Fruit fly (Drosophila melanogaster) whole organism, embryonic: ENCODE data around the gene CG43251.

Experiments
- CG1024 ChIP-seq: fragments of 200-800 bp; sonication (Bioruptor generic); IDR thresholded peaks from 2 replicates; pipeline ENCODE4 v1.3.6; 2022; ENCODE audit warnings: missing biosample characterization, missing genetic modification characterization
- CG12769 ChIP-seq: fragments of 200-800 bp; sonication (Bioruptor generic); optimal IDR thresholded peaks from 2 replicates; lab custom pipeline; 2019; ENCODE audit warnings: missing biosample characterization, mild to moderate bottlenecking, missing genetic modification characterization, moderate library complexity
- CG14965 ChIP-seq: fragments of 200-800 bp; sonication (Bioruptor generic); optimal IDR thresholded peaks from 2 replicates; lab custom pipeline; 2016; ENCODE audit warnings: missing biosample characterization, missing genetic modification characterization, borderline replicate concordance
- CG15269 ChIP-seq: fragments of 200-800 bp; sonication (Bioruptor generic); optimal IDR thresholded peaks from 2 replicates; lab custom pipeline; 2018; ENCODE audit warnings: missing biosample characterization, mild to moderate bottlenecking, missing genetic modification characterization, moderate library complexity
- CG15696 ChIP-seq: fragments of 200-800 bp; sonication (Bioruptor generic); optimal IDR thresholded peaks from 2 replicates; lab custom pipeline; 2019; ENCODE audit warnings: missing biosample characterization, mild to moderate bottlenecking, missing genetic modification characterization, moderate library complexity
- CG1832 ChIP-seq: fragments of 200-800 bp; sonication (Bioruptor generic); optimal IDR thresholded peaks from 2 replicates; lab custom pipeline; 2017; ENCODE audit warnings: missing biosample characterization, mild to moderate bottlenecking, missing genetic modification characterization, inconsistent platforms
- CG18599 ChIP-seq: fragments of 200-800 bp; sonication (Bioruptor generic); optimal IDR thresholded peaks from 3 replicates; lab custom pipeline; 2017; ENCODE audit warnings: missing biosample characterization, missing genetic modification characterization, mild to moderate bottlenecking, moderate library complexity, missing genetic modification reagents
- CG30020 ChIP-seq: fragments of 200-800 bp; optimal IDR thresholded peaks from 2 replicates; lab custom pipeline; 2019; ENCODE audit warnings: missing biosample characterization, mild to moderate bottlenecking, missing genetic modification characterization, moderate library complexity
- CG30431 ChIP-seq: fragments of 200-800 bp; sonication (Bioruptor generic); optimal IDR thresholded peaks from 2 replicates; lab custom pipeline; 2017; ENCODE audit warnings: missing biosample characterization, missing genetic modification characterization
- CG3407 ChIP-seq: fragments of 200-800 bp; sonication (Bioruptor generic); optimal IDR thresholded peaks from 2 replicates; lab custom pipeline; 2018; ENCODE audit warnings: missing biosample characterization, mild to moderate bottlenecking, missing genetic modification characterization
- CG4328 ChIP-seq: fragments of 200-800 bp; sonication (Bioruptor generic); optimal IDR thresholded peaks from 3 replicates; lab custom pipeline; 2017; ENCODE audit warnings: missing biosample characterization, missing genetic modification reagents, missing genetic modification characterization
- CG4360 ChIP-seq: fragments of 200-800 bp; sonication (Bioruptor generic); IDR thresholded peaks from 2 replicates; pipeline ENCODE4 v1.3.6; 2022; ENCODE audit warnings: missing biosample characterization, missing genetic modification characterization
- CG4730 ChIP-seq: fragments of 200-800 bp; sonication (Bioruptor generic); IDR thresholded peaks from 2 replicates; pipeline ENCODE4 v1.3.6; 2022; ENCODE audit warnings: missing biosample characterization, missing genetic modification characterization
- CG5180 ChIP-seq: fragments of 200-800 bp; sonication (Bioruptor generic); optimal IDR thresholded peaks from 3 replicates; lab custom pipeline; 2017; ENCODE audit warnings: missing biosample characterization, missing genetic modification characterization, mild to moderate bottlenecking, moderate library complexity, missing genetic modification reagents
- CG6689 ChIP-seq: fragments of 200-800 bp; sonication (Bioruptor generic); IDR thresholded peaks from 2 replicates; pipeline ENCODE4 v1.3.6; 2022; ENCODE audit warnings: missing biosample characterization, missing genetic modification characterization
- CG6765 ChIP-seq: fragments of 200-800 bp; sonication (Bioruptor generic); optimal IDR thresholded peaks from 3 replicates; lab custom pipeline; 2017; ENCODE audit warnings: missing biosample characterization, mild to moderate bottlenecking, missing genetic modification characterization
- CG9727 ChIP-seq: fragments of 200-800 bp; sonication (Bioruptor generic); optimal IDR thresholded peaks from 3 replicates; lab custom pipeline; 2017; ENCODE audit warnings: missing biosample characterization, mild to moderate bottlenecking, missing genetic modification characterization
- Dad ChIP-seq: fragments of 200-800 bp; sonication (Bioruptor generic); optimal IDR thresholded peaks from 3 replicates; lab custom pipeline; 2016; ENCODE audit warnings: missing biosample characterization, missing genetic modification characterization
- Dbx ChIP-seq: fragments of 200-800 bp; sonication (Bioruptor generic); IDR thresholded peaks from 3 replicates; pipeline ENCODE4 v1.3.6; 2022; ENCODE audit warnings: missing biosample characterization, missing genetic modification characterization
- Dref ChIP-seq: fragments of 200-800 bp; sonication (Bioruptor generic); IDR thresholded peaks from 2 replicates; pipeline ENCODE4 v1.3.6; 2022; ENCODE audit warnings: missing biosample characterization, missing genetic modification characterization
- Fer1 ChIP-seq: fragments of 200-800 bp; sonication (Bioruptor generic); optimal IDR thresholded peaks from 2 replicates; lab custom pipeline; 2017; ENCODE audit warnings: missing biosample characterization, mild to moderate bottlenecking, missing genetic modification characterization
- HLH54F ChIP-seq: fragments of 200-800 bp; sonication (Bioruptor generic); optimal IDR thresholded peaks from 3 replicates; lab custom pipeline; 2016; ENCODE audit warnings: missing biosample characterization, missing genetic modification characterization
- Mes4 ChIP-seq: fragments of 200-800 bp; sonication (Bioruptor generic); optimal IDR thresholded peaks from 2 replicates; lab custom pipeline; 2016; ENCODE audit warnings: missing biosample characterization, missing genetic modification characterization
- Nf-YB ChIP-seq: fragments of 200-800 bp; sonication (Bioruptor generic); optimal IDR thresholded peaks from 3 replicates; lab custom pipeline; 2019; ENCODE audit warnings: missing biosample characterization, mild to moderate bottlenecking, missing genetic modification characterization, moderate library complexity
- Opbp ChIP-seq: fragments of 200-800 bp; sonication (Bioruptor generic); IDR thresholded peaks from 3 replicates; pipeline ENCODE4 v1.3.6; 2022; ENCODE audit warnings: missing biosample characterization, missing genetic modification characterization; ENCODE audit not compliant: partially characterized antibody
- Pdp1 ChIP-seq, 2 experiments: fragments of 200-800 bp; sonication (Bioruptor generic); optimal IDR thresholded peaks; 3 replicates each; lab custom pipeline; 2016; ENCODE audit warnings: missing biosample characterization in 2 of 2, missing genetic modification characterization in 2 of 2, mild to moderate bottlenecking in 1 of 2, moderate library complexity in 1 of 2
- Ravus ChIP-seq: fragments of 200-800 bp; sonication (Bioruptor generic); IDR thresholded peaks from 2 replicates; pipeline ENCODE4 v1.3.6; 2022; ENCODE audit warnings: missing biosample characterization, missing genetic modification characterization
- Ssrp ChIP-seq: fragments of 200-800 bp; sonication (Bioruptor generic); optimal IDR thresholded peaks from 2 replicates; lab custom pipeline; 2018; ENCODE audit warnings: missing biosample characterization, mild to moderate bottlenecking, missing genetic modification characterization, moderate library complexity
- bab2 ChIP-seq: fragments of 200-800 bp; sonication (Bioruptor generic); optimal IDR thresholded peaks from 2 replicates; lab custom pipeline; 2016; ENCODE audit warnings: missing biosample characterization, missing genetic modification characterization
- chinmo ChIP-seq: fragments of 200-800 bp; sonication (Bioruptor generic); IDR thresholded peaks from 4 replicates; pipeline ENCODE4 v1.3.6; 2022; ENCODE audit warnings: missing biosample characterization, missing genetic modification characterization; ENCODE audit not compliant: partially characterized antibody
- corto ChIP-seq: fragments of 200-800 bp; sonication (Bioruptor generic); optimal IDR thresholded peaks from 2 replicates; lab custom pipeline; 2016; ENCODE audit warnings: missing biosample characterization, mild to moderate bottlenecking, missing genetic modification characterization, moderate library complexity
- dm ChIP-seq: fragments of 200-800 bp; sonication (Bioruptor generic); optimal IDR thresholded peaks from 3 replicates; lab custom pipeline; 2016; ENCODE audit warnings: missing biosample characterization, missing genetic modification characterization
- dmrt99B ChIP-seq: fragments of 200-800 bp; sonication (Bioruptor generic); optimal IDR thresholded peaks from 2 replicates; lab custom pipeline; 2018; ENCODE audit warnings: missing biosample characterization, mild to moderate bottlenecking, missing genetic modification characterization, moderate library complexity
- ems ChIP-seq: fragments of 200-800 bp; sonication (Bioruptor generic); optimal IDR thresholded peaks from 3 replicates; lab custom pipeline; 2016; ENCODE audit warnings: missing biosample characterization, missing genetic modification characterization
- fd102C ChIP-seq: fragments of 200-800 bp; sonication (Bioruptor generic); optimal IDR thresholded peaks from 2 replicates; lab custom pipeline; 2018; ENCODE audit warnings: missing biosample characterization, mild to moderate bottlenecking, missing genetic modification characterization, moderate library complexity
- hb ChIP-seq: fragments of 200-800 bp; sonication (Bioruptor generic); IDR thresholded peaks from 3 replicates; pipeline ENCODE4 v1.3.6; 2022; ENCODE audit warnings: missing biosample characterization, missing genetic modification characterization; ENCODE audit not compliant: partially characterized antibody
- hkb ChIP-seq, 2 experiments: fragments of 200-800 bp in 1 of 2; fragments of >200 bp in 1 of 2; sonication (Bioruptor generic) in 1 of 2; IDR thresholded peaks in 1 of 2; optimal IDR thresholded peaks in 1 of 2; 2 replicates each; pipeline versions ENCODE4 v1.3.6 to Lab custom; 2017 to 2022; ENCODE audit warnings: missing biosample characterization in 1 of 2, missing genetic modification characterization in 1 of 2
- inv ChIP-seq: fragments of 200-800 bp; sonication (Bioruptor generic); IDR thresholded peaks from 2 replicates; pipeline ENCODE4 v1.3.6; 2022; ENCODE audit warnings: missing biosample characterization, missing genetic modification characterization; ENCODE audit not compliant: partially characterized antibody
- luna ChIP-seq: fragments of 200-800 bp; sonication (Bioruptor generic); optimal IDR thresholded peaks from 2 replicates; lab custom pipeline; 2016; ENCODE audit warnings: missing biosample characterization, missing genetic modification characterization
- mirr ChIP-seq: fragments of 200-800 bp; sonication (Bioruptor generic); optimal IDR thresholded peaks from 3 replicates; lab custom pipeline; 2018; ENCODE audit warnings: missing biosample characterization, mild to moderate bottlenecking, missing genetic modification characterization
- nmo ChIP-seq: fragments of 200-800 bp; sonication (Bioruptor generic); optimal IDR thresholded peaks from 2 replicates; lab custom pipeline; 2018; ENCODE audit warnings: missing biosample characterization, mild to moderate bottlenecking, missing genetic modification characterization, moderate library complexity
- pan ChIP-seq, 4 experiments: fragments of >200 bp in 3 of 4; fragments of 200-800 bp in 1 of 4; sonication (Bioruptor generic) in 1 of 4; optimal IDR thresholded peaks in 3 of 4; IDR thresholded peaks in 1 of 4; 2 replicates each; pipeline versions ENCODE4 v1.3.6 to Lab custom; 2017 to 2022; ENCODE audit warnings: missing biosample characterization in 2 of 4, missing genetic modification characterization in 2 of 4, mixed read lengths in 1 of 4
- peb ChIP-seq: fragments of 200-800 bp; sonication (Bioruptor generic); IDR thresholded peaks from 2 replicates; pipeline ENCODE4 v1.3.6; 2022; ENCODE audit warnings: missing biosample characterization, missing genetic modification characterization
- so ChIP-seq: fragments of 200-800 bp; sonication (Bioruptor generic); IDR thresholded peaks from 3 replicates; pipeline ENCODE4 v1.3.6; 2022; ENCODE audit warnings: missing biosample characterization, missing genetic modification characterization
- sob ChIP-seq: fragments of 200-800 bp; sonication (Bioruptor generic); IDR thresholded peaks from 2 replicates; pipeline ENCODE4 v1.3.6; 2022; ENCODE audit warnings: missing biosample characterization, missing genetic modification characterization
- ssp ChIP-seq: fragments of 200-800 bp; sonication (Bioruptor generic); IDR thresholded peaks from 2 replicates; pipeline ENCODE4 v1.3.6; 2022; ENCODE audit warnings: missing biosample characterization, missing genetic modification characterization
- stwl ChIP-seq: fragments of 200-800 bp; sonication (Bioruptor generic); optimal IDR thresholded peaks from 3 replicates; lab custom pipeline; 2018; ENCODE audit warnings: missing biosample characterization, mild to moderate bottlenecking, missing genetic modification characterization, moderate library complexity
- tx ChIP-seq: fragments of 200-800 bp; sonication (Bioruptor generic); optimal IDR thresholded peaks from 2 replicates; lab custom pipeline; 2016; ENCODE audit warnings: missing biosample characterization, missing genetic modification characterization

CG43251 gene

DNA sequence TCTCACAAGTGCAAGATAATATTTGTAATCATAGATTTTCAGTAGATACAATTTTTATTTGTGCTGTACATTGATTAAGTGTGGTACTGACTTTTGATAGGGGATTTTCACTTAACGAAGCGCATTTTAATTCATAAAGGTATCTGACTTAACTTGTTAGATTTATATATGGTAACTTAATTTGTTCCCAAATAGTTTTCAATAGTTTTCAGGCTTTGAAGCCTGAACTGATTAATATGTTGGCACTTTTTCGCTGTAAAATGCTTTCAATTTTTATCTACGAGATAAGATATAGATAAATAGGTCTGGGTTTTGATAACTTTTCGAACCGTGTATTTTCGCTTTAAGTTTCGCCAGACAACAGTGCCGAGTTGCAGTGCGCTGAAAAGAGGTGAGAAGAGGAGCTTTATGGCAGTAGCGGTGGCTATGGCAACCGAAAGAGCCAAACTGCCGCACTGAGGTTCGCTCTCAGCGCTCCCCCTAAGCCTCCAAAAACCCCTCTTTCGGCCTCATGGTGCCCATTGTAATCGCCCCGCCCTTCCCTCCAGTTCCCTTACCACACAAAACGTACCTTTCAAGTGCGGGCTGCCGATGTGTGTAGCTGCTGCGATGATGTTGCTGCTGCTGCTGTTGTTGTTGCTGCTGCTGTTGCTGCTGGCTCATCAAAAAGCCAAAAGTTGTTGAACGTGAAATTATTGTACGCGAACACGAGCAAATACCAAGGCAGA, 25.0 kb upstream of the CG43251 start (continued):
- no peak for TF ChIP-seq Fer1 (GFP tag; lab: Kevin White, UChicago)
- TF ChIP-seq fd102C (GFP tag; lab: Kevin White, UChicago) = no peak
- no peak for TF ChIP-seq luna (GFP tag; lab: Kevin White, UChicago)
- peak; percentile 79; the same call in 1 of the 4 replicates for TF ChIP-seq chinmo (GFP tag; lab: Robert Waterston, UW)
- no peak for TF ChIP-seq Mes4 (GFP tag; lab: Kevin White, UChicago)
- TF ChIP-seq so (GFP tag; lab: Robert Waterston, UW) = no peak
- no peak for TF ChIP-seq CG4730 (GFP tag; lab: Robert Waterston, UW)
- no peak for TF ChIP-seq hkb (optimal IDR thresholded peaks at IDR 0.05; lab: Kevin White, UChicago)
- no peak for TF ChIP-seq hkb (GFP tag; IDR thresholded peaks at IDR 0.05; lab: Robert Waterston, UW)
- no peak for TF ChIP-seq Opbp (GFP tag; lab: Robert Waterston, UW)
- TF ChIP-seq peb (GFP tag; lab: Robert Waterston, UW) = no peak
- TF ChIP-seq CG1024 (GFP tag; lab: Robert Waterston, UW) = no peak
- TF ChIP-seq hb (GFP tag; lab: Robert Waterston, UW) = no peak
- no peak for TF ChIP-seq corto
- TF ChIP-seq Ssrp (tag; lab: Kevin White, UChicago) = no peak
- no peak for TF ChIP-seq CG4328 (GFP tag; lab: Kevin White, UChicago)
- TF ChIP-seq Dref = no peak
- no peak for TF ChIP-seq CG3407
- no peak for TF ChIP-seq CG1832 (GFP tag; lab: Kevin White, UChicago)
- no peak for TF ChIP-seq CG30020
- no peak for TF ChIP-seq dmrt99B
- no peak for TF ChIP-seq CG5180
- TF ChIP-seq CG9727 (GFP tag; lab: Kevin White, UChicago) = no peak
- no peak for TF ChIP-seq CG6765 (GFP tag; lab: Kevin White, UChicago)
- no peak for TF ChIP-seq Ravus (GFP tag; lab: Robert Waterston, UW)
- TF ChIP-seq CG12769 (tag; lab: Kevin White, UChicago) = peak; percentile 64
- TF ChIP-seq Pdp1 (GFP tag; optimal IDR thresholded peaks at IDR 0.05; lab: Kevin White, UChicago) = no peak
- no peak for TF ChIP-seq CG15269 (tag; lab: Kevin White, UChicago)
- no peak for TF ChIP-seq pan (optimal IDR thresholded peaks at IDR 0.05; lab: Kevin White, UChicago)
- peak in 1 of 2 experiments; percentile 40 for TF ChIP-seq pan (GFP tag; optimal IDR thresholded peaks at IDR 0.05 in 1 of 2, IDR thresholded peaks at IDR 0.05 in 1 of 2)
- TF ChIP-seq Dad (GFP tag; lab: Kevin White, UChicago) = no peak
- no peak for TF ChIP-seq sob
- no peak for TF ChIP-seq CG18599 (GFP tag; lab: Kevin White, UChicago)
- no peak for TF ChIP-seq stwl (tag; lab: Kevin White, UChicago)
- TF ChIP-seq HLH54F (GFP tag; lab: Kevin White, UChicago) = no peak
- no peak for TF ChIP-seq CG15696 (tag; lab: Kevin White, UChicago)
- TF ChIP-seq mirr (GFP tag; lab: Kevin White, UChicago) = peak; percentile 41
- TF ChIP-seq bab2 (GFP tag; lab: Kevin White, UChicago) = no peak
- TF ChIP-seq CG6689 (GFP tag; lab: Robert Waterston, UW) = no peak
- no peak for TF ChIP-seq inv (GFP tag; lab: Robert Waterston, UW)
- TF ChIP-seq dm (GFP tag; lab: Kevin White, UChicago) = no peak
- no peak for TF ChIP-seq nmo (GFP tag; lab: Kevin White, UChicago)
- TF ChIP-seq ssp (GFP tag; lab: Robert Waterston, UW) = no peak
- TF ChIP-seq CG4360 (GFP tag; lab: Robert Waterston, UW) = 0 out of 2 replicates have a peak, but pooled peaks have one; percentile 19
- no peak for TF ChIP-seq CG14965 (GFP tag; lab: Kevin White, UChicago)
- TF ChIP-seq tx (GFP tag; lab: Kevin White, UChicago) = no peak
- TF ChIP-seq CG30431 = no peak
- no peak for TF ChIP-seq ems
- TF ChIP-seq Dbx = no peak
- no peak for TF ChIP-seq Nf-YB (GFP tag; lab: Kevin White, UChicago)
